Fruit fly (Drosophila melanogaster) whole organism, adult: Measurements from ENCODE around the gene CG43784.

Experiments
- CG12768 ChIP-seq: fragments of 200-800 bp; sonication (Bioruptor generic); optimal IDR thresholded peaks from 2 replicates; lab custom pipeline; 2017; ENCODE audit warnings: missing biosample characterization, missing genetic modification characterization, mild to moderate bottlenecking, moderate library complexity, missing genetic modification reagents
- CG1620 ChIP-seq: fragments of 200-800 bp; sonication (Bioruptor generic); optimal IDR thresholded peaks from 2 replicates; lab custom pipeline; 2016; ENCODE audit warnings: missing biosample characterization, missing genetic modification characterization
- CG5204 ChIP-seq: fragments of 200-800 bp; sonication (Bioruptor generic); optimal IDR thresholded peaks from 2 replicates; lab custom pipeline; 2016; ENCODE audit warnings: missing biosample characterization, missing genetic modification characterization
- Crg-1 ChIP-seq: fragments of 200-800 bp; sonication (Bioruptor generic); optimal IDR thresholded peaks from 2 replicates; lab custom pipeline; 2016; ENCODE audit warnings: missing biosample characterization, missing genetic modification characterization
- Hr96 ChIP-seq: fragments of 200-800 bp; sonication (Bioruptor generic); optimal IDR thresholded peaks from 2 replicates; lab custom pipeline; 2016; ENCODE audit warnings: missing biosample characterization, missing genetic modification characterization
- bab1 ChIP-seq: fragments of 200-800 bp; sonication (Bioruptor generic); optimal IDR thresholded peaks from 3 replicates; lab custom pipeline; 2019; ENCODE audit warnings: missing biosample characterization, mild to moderate bottlenecking, missing genetic modification characterization, moderate library complexity
- kay ChIP-seq: fragments of 200-800 bp; sonication (Bioruptor generic); peaks from one replicate; lab custom pipeline; 2016; ENCODE audit warnings: missing biosample characterization, missing genetic modification characterization, borderline replicate concordance

DNA sequence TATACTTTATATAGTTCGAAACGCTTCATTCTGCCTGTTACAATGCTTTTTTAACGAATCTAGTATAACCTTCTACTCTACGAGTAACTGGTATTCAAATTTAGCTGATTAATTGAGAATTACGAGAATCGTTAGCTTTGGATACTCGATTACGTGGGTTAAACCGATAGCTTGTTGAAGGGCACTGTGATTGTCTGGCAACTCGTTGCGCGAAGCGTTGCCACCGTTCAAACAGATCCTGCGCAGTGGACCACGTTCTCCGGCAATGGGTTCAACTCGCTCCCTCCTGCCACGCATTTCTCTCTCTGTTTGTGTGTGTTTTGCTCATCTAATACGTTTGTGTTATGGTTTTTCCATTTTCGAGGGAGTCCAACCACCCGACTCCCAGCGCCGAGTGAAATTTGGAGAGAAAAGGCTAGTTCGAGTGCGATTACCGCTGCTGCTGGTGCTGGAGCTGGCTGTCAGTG, 2.8 kb upstream of the CG43784 start, which contains the start of gene Nep3:
- TF ChIP-seq Hr96 (GFP tag; lab: Kevin White, UChicago) (no peak), bab1 (GFP tag; lab: Kevin White, UChicago) (no peak), kay (GFP tag; lab: Kevin White, UChicago) (no peak), Crg-1 (GFP tag; lab: Kevin White, UChicago) (no peak), CG1620 (GFP tag; lab: Kevin White, UChicago) (no peak), CG12768 (GFP tag; lab: Kevin White, UChicago) (no peak), CG5204 (no peak)
